Worm (Caenorhabditis elegans) whole organism, young adult: ENCODE results near the gene nstp-10.

Experiments
- F23B12.7 ChIP-seq: sonication (generic microtip); optimal IDR thresholded peaks from 2 replicates; lab custom pipeline; 2017; ENCODE audit warnings: missing genetic modification characterization, mild to moderate bottlenecking, missing compliant biosample characterization, antibody characterized with exemption, moderate library complexity; ENCODE audit not compliant: insufficient read depth
- aptf-2 ChIP-seq: fragments of 200-800 bp; sonication (Bioruptor generic); conservative IDR thresholded peaks from 2 replicates; pipeline ENCODE4 v1.3.6; 2022; ENCODE audit warnings: missing genetic modification reagents, missing genetic modification characterization, missing compliant biosample characterization
- madf-10 ChIP-seq: sonication (generic microtip); optimal IDR thresholded peaks from 2 replicates; lab custom pipeline; 2016; ENCODE audit warnings: mild to moderate bottlenecking, missing genetic modification characterization, missing compliant biosample characterization
- madf-8 ChIP-seq: fragments of 200-800 bp; sonication (Bioruptor generic); conservative IDR thresholded peaks from 2 replicates; pipeline ENCODE4 v1.3.6; 2022; ENCODE audit warnings: missing genetic modification reagents, missing genetic modification characterization, missing compliant biosample characterization

- TF ChIP-seq madf-10 (tag; lab: Kevin White, UChicago) (no peak), aptf-2 (no peak), madf-8 (GFP tag; lab: Robert Waterston, UW) (no peak), F23B12.7 (tag; lab: Kevin White, UChicago) (no peak)
Measured at ce11 chrV:9584263-9584662, 34.6 kb upstream of the nstp-10 start.
